Fruit fly (Drosophila melanogaster) Kc167 (cell line): Measurements from ENCODE around the gene CG45072.

ENCODE experiments used
- Myc ChIP-seq: fragments of >200 bp; optimal IDR thresholded peaks from 2 replicates; lab custom pipeline; 2017; ENCODE audit warnings: missing external identifiers
- Sin3A ChIP-seq: fragments of >200 bp; optimal IDR thresholded peaks from 2 replicates; lab custom pipeline; 2018; ENCODE audit warnings: missing external identifiers
- h ChIP-seq: fragments of >200 bp; optimal IDR thresholded peaks from 3 replicates; lab custom pipeline; 2018; ENCODE audit warnings: missing external identifiers
- insv ChIP-seq: fragments of >200 bp; optimal IDR thresholded peaks from 3 replicates; lab custom pipeline; 2018; ENCODE audit warnings: missing external identifiers
- psq ChIP-seq: fragments of >200 bp; optimal IDR thresholded peaks from 2 replicates; lab custom pipeline; 2017; ENCODE audit warnings: missing external identifiers
- ttk ChIP-seq: sonication (Bioruptor generic); optimal IDR thresholded peaks from 2 replicates; lab custom pipeline; 2017; ENCODE audit warnings: missing external identifiers

DNA sequence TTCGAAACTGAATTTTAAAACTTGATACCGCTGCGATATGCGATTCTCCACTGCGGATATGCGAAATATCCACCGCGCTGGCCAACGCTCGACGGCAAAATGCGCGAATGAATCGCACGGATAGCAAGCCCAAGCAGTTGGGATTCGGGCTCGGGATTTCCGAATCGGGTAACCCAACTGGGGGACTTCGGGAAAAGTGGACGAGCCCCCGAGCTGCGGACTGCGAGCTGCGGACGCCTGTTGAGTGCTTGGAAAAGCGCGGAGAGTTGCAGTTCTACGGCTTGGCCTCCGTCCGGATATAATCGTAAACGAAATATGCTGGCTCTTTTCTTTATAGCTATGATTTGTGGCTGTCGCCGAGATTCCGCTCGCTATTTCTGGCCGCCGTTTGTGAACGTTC is 26.4 kb upstream of the CG45072 start, which contains the start of gene AdoR:
- TF ChIP-seq psq (lab: Kevin White, UChicago) (no peak), Myc (no peak), h (lab: Kevin White, UChicago) (no peak), Sin3A (lab: Kevin White, UChicago) (no peak), ttk (lab: Kevin White, UChicago) (no peak), insv (lab: Kevin White, UChicago) (no peak)
